Worm (Caenorhabditis elegans) whole organism, mixed stage, embryonic: ENCODE data around the gene piga-1.

Experiments
- bed-3 ChIP-seq: fragments of 200-800 bp; sonication (Bioruptor generic); optimal IDR thresholded peaks from 3 replicates; lab custom pipeline; 2018; ENCODE audit warnings: mild to moderate bottlenecking, missing genetic modification characterization, moderate library complexity, missing compliant biosample characterization
- blmp-1 ChIP-seq: fragments of 150-350 bp; optimal IDR thresholded peaks from 2 replicates; lab custom pipeline; 2014; ENCODE audit warnings: missing biosample characterization, missing genetic modification characterization
- ceh-39 ChIP-seq: fragments of 150-350 bp; optimal IDR thresholded peaks from 2 replicates; lab custom pipeline; 2014; ENCODE audit warnings: missing biosample characterization, missing genetic modification characterization
- ceh-43 ChIP-seq: fragments of 200-800 bp; sonication (Bioruptor generic); optimal IDR thresholded peaks from 2 replicates; lab custom pipeline; 2018; ENCODE audit warnings: mild to moderate bottlenecking, missing genetic modification characterization, moderate library complexity, missing compliant biosample characterization
- ces-1 ChIP-seq: fragments of 150-350 bp; optimal IDR thresholded peaks from 2 replicates; lab custom pipeline; 2014; ENCODE audit warnings: missing biosample characterization, missing genetic modification reagents, missing genetic modification characterization
- cnd-1 ChIP-seq: fragments of 200-800 bp; sonication (Bioruptor generic); optimal IDR thresholded peaks from 2 replicates; lab custom pipeline; 2018; ENCODE audit warnings: mild to moderate bottlenecking, missing genetic modification characterization, missing compliant biosample characterization
- drap-1 ChIP-seq: fragments of 200-800 bp; sonication (Bioruptor generic); optimal IDR thresholded peaks from 3 replicates; lab custom pipeline; 2018; ENCODE audit warnings: mild to moderate bottlenecking, missing genetic modification characterization, missing compliant biosample characterization
- elt-1 ChIP-seq: sonication (generic microtip); optimal IDR thresholded peaks from 2 replicates; lab custom pipeline; 2017; ENCODE audit warnings: missing genetic modification characterization, mild to moderate bottlenecking, missing compliant biosample characterization, antibody characterized with exemption, moderate library complexity, borderline replicate concordance; ENCODE audit not compliant: insufficient read depth
- elt-3 ChIP-seq: fragments of 150-350 bp; optimal IDR thresholded peaks from 2 replicates; lab custom pipeline; 2014; ENCODE audit warnings: missing biosample characterization, missing genetic modification characterization
- ham-2 ChIP-seq: fragments of 200-800 bp; sonication (Bioruptor generic); optimal IDR thresholded peaks from 2 replicates; lab custom pipeline; 2018; ENCODE audit warnings: mild to moderate bottlenecking, missing genetic modification characterization, missing compliant biosample characterization
- hlh-1 ChIP-seq: fragments of 150-350 bp; optimal IDR thresholded peaks from 2 replicates; lab custom pipeline; 2014; ENCODE audit warnings: missing biosample characterization, missing genetic modification reagents, missing genetic modification characterization
- lin-13 ChIP-seq: fragments of 150-350 bp; optimal IDR thresholded peaks from 2 replicates; lab custom pipeline; 2014; ENCODE audit warnings: missing biosample characterization, missing genetic modification characterization
- lin-32 ChIP-seq: fragments of 200-800 bp; sonication (Bioruptor generic); optimal IDR thresholded peaks from 2 replicates; lab custom pipeline; 2018; ENCODE audit warnings: mild to moderate bottlenecking, missing genetic modification characterization, missing compliant biosample characterization
- mep-1 ChIP-seq: fragments of 150-350 bp; optimal IDR thresholded peaks from 2 replicates; lab custom pipeline; 2017; ENCODE audit warnings: missing biosample characterization, missing genetic modification reagents, missing genetic modification characterization, inconsistent platforms
- mls-2 ChIP-seq: sonication (generic microtip); optimal IDR thresholded peaks from 2 replicates; lab custom pipeline; 2016; ENCODE audit warnings: mild to moderate bottlenecking, missing genetic modification characterization, moderate library complexity, missing compliant biosample characterization
- nhr-12 ChIP-seq: fragments of 150-350 bp; optimal IDR thresholded peaks from 2 replicates; lab custom pipeline; 2014; ENCODE audit warnings: missing biosample characterization, missing genetic modification characterization
- nhr-2 ChIP-seq: fragments of 150-350 bp; optimal IDR thresholded peaks from 2 replicates; lab custom pipeline; 2014; ENCODE audit warnings: missing biosample characterization, missing genetic modification characterization
- nhr-237 ChIP-seq: fragments of 150-350 bp; optimal IDR thresholded peaks from 2 replicates; lab custom pipeline; 2014; ENCODE audit warnings: missing biosample characterization, missing genetic modification characterization
- nhr-28 ChIP-seq: fragments of 150-350 bp; optimal IDR thresholded peaks from 2 replicates; lab custom pipeline; 2014; ENCODE audit warnings: missing biosample characterization, missing genetic modification characterization
- nhr-76 ChIP-seq: sonication (generic microtip); optimal IDR thresholded peaks from 2 replicates; lab custom pipeline; 2017; ENCODE audit warnings: missing biosample characterization, missing genetic modification characterization
- sem-2 ChIP-seq: fragments of 200-800 bp; sonication (Bioruptor generic); optimal IDR thresholded peaks from 2 replicates; lab custom pipeline; 2018; ENCODE audit warnings: mild to moderate bottlenecking, missing genetic modification characterization, missing compliant biosample characterization
- sptf-1 ChIP-seq: sonication (generic microtip); optimal IDR thresholded peaks from 2 replicates; lab custom pipeline; 2017; ENCODE audit warnings: mild to moderate bottlenecking, missing genetic modification characterization, moderate library complexity, missing compliant biosample characterization
- tbx-8 ChIP-seq: fragments of 200-800 bp; sonication (Bioruptor generic); optimal IDR thresholded peaks from 2 replicates; lab custom pipeline; 2018; ENCODE audit warnings: mild to moderate bottlenecking, missing genetic modification characterization, moderate library complexity, missing compliant biosample characterization
- unc-39 ChIP-seq: fragments of 150-350 bp; optimal IDR thresholded peaks from 2 replicates; lab custom pipeline; 2014; ENCODE audit warnings: missing biosample characterization, missing genetic modification characterization
- unc-62 ChIP-seq: fragments of 150-350 bp; optimal IDR thresholded peaks from 2 replicates; lab custom pipeline; 2014; ENCODE audit warnings: missing biosample characterization, missing genetic modification reagents, missing genetic modification characterization
- zip-8 ChIP-seq: fragments of 150-350 bp; optimal IDR thresholded peaks from 2 replicates; lab custom pipeline; 2014; ENCODE audit warnings: missing biosample characterization, missing genetic modification characterization
- ztf-11 ChIP-seq: fragments of 150-350 bp; optimal IDR thresholded peaks from 2 replicates; lab custom pipeline; 2014; ENCODE audit warnings: missing biosample characterization, missing genetic modification characterization

Gene piga-1

DNA sequence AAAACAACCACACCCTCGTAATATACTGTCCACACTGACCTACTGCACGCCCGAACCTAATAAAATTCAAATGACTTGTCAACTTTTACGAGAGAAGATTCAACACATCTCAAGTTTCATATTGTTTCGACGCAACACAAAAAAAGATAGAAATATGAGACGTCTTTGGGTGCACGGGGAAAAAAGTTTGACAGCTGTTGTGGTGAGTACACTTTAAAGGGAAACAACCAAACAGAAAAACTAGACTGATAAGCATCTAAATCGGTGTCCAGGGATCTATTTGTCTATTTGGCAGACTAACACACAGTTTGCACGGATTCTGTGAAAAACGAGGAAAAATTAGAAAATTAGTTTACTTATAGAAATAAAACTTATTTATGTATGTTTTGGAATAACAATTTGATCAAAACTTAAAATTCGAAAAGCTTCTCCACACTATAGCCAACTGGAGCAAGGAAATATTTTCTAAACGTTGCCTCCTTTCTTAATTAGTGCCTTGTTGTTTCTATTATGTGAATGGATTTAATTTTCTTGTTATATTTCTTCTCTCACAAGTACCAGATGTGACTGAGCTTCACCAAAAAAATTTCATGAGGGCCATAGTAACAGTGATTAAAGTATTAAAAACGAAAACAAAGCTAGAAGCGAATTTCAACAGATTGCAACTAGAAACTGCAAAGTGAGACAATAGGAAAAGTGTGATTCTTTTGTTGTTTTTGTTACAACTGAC lies 17.7 kb downstream of the piga-1 start:
- TF ChIP-seq hlh-1 (tag; lab: Kevin White, UChicago) = no peak
- no peak for TF ChIP-seq sptf-1 (tag; lab: Kevin White, UChicago)
- peak; percentile 2 for TF ChIP-seq unc-62 (GFP tag; lab: Kevin White, UChicago)
- TF ChIP-seq tbx-8 (GFP tag; lab: Kevin White, UChicago) = no peak
- TF ChIP-seq ces-1 (GFP tag; lab: Kevin White, UChicago) = peak; percentile 60

DNA sequence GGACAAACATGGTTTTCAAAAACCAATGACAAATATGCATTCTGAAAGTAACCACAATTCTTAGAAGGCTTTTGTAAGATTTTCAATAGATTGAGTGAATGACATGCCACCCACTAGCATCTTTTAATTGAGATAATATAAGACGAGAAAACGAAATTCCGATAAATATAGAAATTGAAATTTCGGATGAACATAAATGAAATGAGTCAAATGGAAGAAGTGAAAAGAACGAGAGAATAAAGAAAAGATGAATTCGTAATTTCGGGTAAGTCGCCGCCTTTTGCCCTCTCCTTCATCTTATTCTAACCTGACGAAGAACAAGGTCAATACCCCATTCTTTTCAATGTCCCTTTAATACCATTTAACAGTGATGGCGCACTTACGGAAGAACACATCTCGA lies 19.1 kb downstream of the piga-1 start:
- TF ChIP-seq blmp-1 = peak; percentile 86
- no peak for TF ChIP-seq ceh-43 (GFP tag; lab: Kevin White, UChicago)
- TF ChIP-seq, all 35 proteins: peak for 1

DNA sequence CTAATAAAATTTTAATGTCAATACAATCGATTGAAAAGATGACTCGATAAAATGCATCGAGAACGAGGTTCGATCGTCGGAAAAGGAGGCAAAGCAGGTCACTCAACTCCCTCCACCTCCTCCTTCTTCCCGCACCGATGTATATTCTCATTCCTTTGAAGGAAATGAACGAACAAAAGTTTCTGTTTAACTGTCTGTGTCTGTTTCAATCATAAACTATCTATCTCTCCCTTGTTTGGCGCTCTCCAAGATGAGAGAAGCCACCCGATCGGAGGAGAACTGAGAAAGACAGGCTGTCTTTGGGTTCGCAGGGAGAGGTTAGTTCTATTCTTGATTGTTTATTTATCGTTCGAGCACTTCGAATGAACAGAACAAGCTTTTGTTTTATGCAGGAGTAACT lies 20.4 kb downstream of the piga-1 start, which contains the start of gene D2085.7:
TSS of gene D2085.7 (plus strand) at position 251 of the 400 bp plus-strand sequence.
- TF ChIP-seq ham-2 (GFP tag; lab: Kevin White, UChicago) = peak; percentile 56
- no peak for TF ChIP-seq ztf-11 (tag; lab: Kevin White, UChicago)

- TF ChIP-seq mls-2 (no peak), cnd-1 (tag; lab: Kevin White, UChicago) (no peak), nhr-237 (tag; lab: Kevin White, UChicago) (no peak), zip-8 (tag; lab: Kevin White, UChicago) (no peak), bed-3 (GFP tag; lab: Kevin White, UChicago) (no peak), nhr-76 (tag; lab: Kevin White, UChicago) (no peak), lin-32 (no peak), sem-2 (GFP tag; lab: Kevin White, UChicago) (no peak), ztf-11 (tag; lab: Kevin White, UChicago) (no peak), elt-3 (tag; lab: Kevin White, UChicago) (no peak), ham-2 (GFP tag; lab: Kevin White, UChicago) (no peak), elt-1 (no peak)
Observed at ce11 chrII:8640503-8640902, 21.0 kb downstream of the piga-1 start.

- no peak for TF ChIP-seq drap-1 (GFP tag; lab: Kevin White, UChicago)
- TF ChIP-seq mep-1 (tag; lab: Kevin White, UChicago) = no peak
- no peak for TF ChIP-seq ham-2 (GFP tag; lab: Kevin White, UChicago)
- no peak for TF ChIP-seq nhr-28
- TF ChIP-seq cnd-1 (tag; lab: Kevin White, UChicago) = no peak
- no peak for TF ChIP-seq tbx-8 (GFP tag; lab: Kevin White, UChicago)
- TF ChIP-seq nhr-12 (tag; lab: Kevin White, UChicago) = no peak
- TF ChIP-seq sem-2 (GFP tag; lab: Kevin White, UChicago) = no peak
Observed at ce11 chrII:8639553-8639952, 22.0 kb downstream of the piga-1 start.

DNA sequence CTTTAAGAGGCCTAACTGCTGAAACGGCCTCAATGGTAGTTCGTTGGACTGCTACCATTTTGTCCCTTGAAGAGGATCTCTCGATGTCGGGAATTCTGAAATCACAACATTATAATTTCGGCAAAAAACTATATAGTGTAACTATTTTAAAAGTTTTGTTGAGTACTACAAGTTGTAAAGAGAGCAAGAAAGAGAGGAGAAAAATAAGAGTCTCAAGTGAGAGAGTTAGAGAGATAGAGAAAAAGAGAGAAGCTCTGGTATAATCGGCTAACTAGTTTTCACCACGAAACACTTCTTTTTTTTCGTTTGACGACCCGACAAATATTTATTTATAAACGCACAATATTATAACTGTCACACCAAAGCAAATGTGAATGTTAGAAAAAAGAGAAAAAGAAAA lies 23.9 kb downstream of the piga-1 start, which contains the start of gene vab-9:
TSS of gene vab-9 (minus strand) at position 101 of the 400 bp plus-strand sequence.
- no peak for TF ChIP-seq ceh-39 (tag; lab: Kevin White, UChicago)
- peak; percentile 51 for TF ChIP-seq ces-1 (GFP tag; lab: Kevin White, UChicago)
- TF ChIP-seq, all 35 proteins: peak for 1

DNA sequence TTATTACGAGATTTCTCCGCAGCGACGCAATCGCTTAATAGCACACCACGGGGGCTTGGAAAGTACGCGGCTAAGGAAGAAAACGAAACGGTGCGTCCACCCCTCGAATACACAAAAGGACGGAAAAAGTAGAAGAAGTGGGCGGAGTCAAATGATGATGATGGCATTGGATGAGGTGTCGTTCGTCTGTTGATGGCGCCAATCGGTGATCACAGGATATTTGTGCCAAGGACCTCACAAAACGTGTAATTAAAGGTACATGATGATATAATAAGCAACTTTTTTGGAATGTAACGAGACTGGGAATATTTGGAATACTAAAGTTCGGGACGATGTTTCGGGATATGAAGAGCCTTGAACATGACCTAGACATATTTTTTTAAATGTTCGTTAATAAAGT lies 27.1 kb downstream of the piga-1 start, which contains the start of gene cutl-12:
TSS of gene cutl-12 (minus strand) at position 101 of the 400 bp plus-strand sequence.
- TF ChIP-seq ztf-11 (tag; lab: Kevin White, UChicago) (no peak), bed-3 (GFP tag; lab: Kevin White, UChicago) (no peak), ham-2 (GFP tag; lab: Kevin White, UChicago) (no peak), nhr-76 (tag; lab: Kevin White, UChicago) (no peak), mls-2 (no peak), ceh-43 (GFP tag; lab: Kevin White, UChicago) (no peak), ceh-39 (tag; lab: Kevin White, UChicago) (no peak), mep-1 (tag; lab: Kevin White, UChicago) (no peak), lin-13 (tag; lab: Kevin White, UChicago) (no peak), nhr-28 (no peak), blmp-1 (no peak), lin-32 (no peak), sptf-1 (tag; lab: Kevin White, UChicago) (no peak), unc-62 (GFP tag; lab: Kevin White, UChicago) (no peak), hlh-1 (tag; lab: Kevin White, UChicago) (no peak), cnd-1 (tag; lab: Kevin White, UChicago) (no peak), drap-1 (GFP tag; lab: Kevin White, UChicago) (no peak), nhr-2 (tag; lab: Kevin White, UChicago) (no peak), unc-39 (tag; lab: Kevin White, UChicago) (no peak)
